Worm (Caenorhabditis elegans) whole organism, early embryonic: ENCODE data around the gene ptp-4A2.
A peak's percentile ranks its signal among the peaks of the same experiment; 100 is the strongest.

Source experiments
- B0310.2 ChIP-seq: sonication (generic microtip); optimal IDR thresholded peaks from 2 replicates; lab custom pipeline; 2016; ENCODE audit warnings: mild to moderate bottlenecking, missing genetic modification characterization, missing compliant biosample characterization
- F13C5.2 ChIP-seq: sonication (generic microtip); optimal IDR thresholded peaks from 2 replicates; lab custom pipeline; 2017; ENCODE audit warnings: mild to moderate bottlenecking, missing genetic modification characterization, inconsistent platforms, missing compliant biosample characterization
- aly-1 ChIP-seq: sonication (generic microtip); optimal IDR thresholded peaks from 2 replicates; lab custom pipeline; 2016; ENCODE audit warnings: missing genetic modification characterization, missing compliant biosample characterization
- ama-1 ChIP-seq: fragments of 150-350 bp; optimal IDR thresholded peaks from 2 replicates; lab custom pipeline; 2014
- ceh-13 ChIP-seq: fragments of 200-800 bp; sonication (Bioruptor generic); optimal IDR thresholded peaks from 2 replicates; lab custom pipeline; 2018; ENCODE audit warnings: mild to moderate bottlenecking, missing genetic modification characterization, missing compliant biosample characterization
- ceh-36 ChIP-seq: sonication (generic microtip); optimal IDR thresholded peaks from 2 replicates; lab custom pipeline; 2016; ENCODE audit warnings: missing genetic modification characterization, inconsistent platforms, missing compliant biosample characterization
- ets-7 ChIP-seq: sonication (generic microtip); optimal IDR thresholded peaks from 2 replicates; lab custom pipeline; 2016; ENCODE audit warnings: missing genotype, missing genetic modification characterization, missing compliant biosample characterization
- flt-1 ChIP-seq: fragments of 200-800 bp; sonication (Bioruptor generic); IDR thresholded peaks from 2 replicates; pipeline ENCODE4 v1.3.6; 2022; ENCODE audit warnings: missing genetic modification characterization, missing compliant biosample characterization
- hmbx-1 ChIP-seq: sonication (generic microtip); optimal IDR thresholded peaks from 2 replicates; lab custom pipeline; 2016; ENCODE audit warnings: mild to moderate bottlenecking, missing genetic modification characterization, missing compliant biosample characterization
- hmg-4 ChIP-seq: fragments of 200-800 bp; sonication (Bioruptor generic); optimal IDR thresholded peaks from 2 replicates; lab custom pipeline; 2018; ENCODE audit warnings: mild to moderate bottlenecking, missing genetic modification characterization, missing compliant biosample characterization
- hnd-1 ChIP-seq: sonication (generic microtip); optimal IDR thresholded peaks from 2 replicates; lab custom pipeline; 2016; ENCODE audit warnings: missing genetic modification characterization, missing compliant biosample characterization
- pes-1 ChIP-seq: fragments of 200-800 bp; sonication (Bioruptor generic); IDR thresholded peaks from 2 replicates; pipeline ENCODE4 v1.3.6; 2022; ENCODE audit warnings: missing genetic modification reagents, missing genetic modification characterization, missing compliant biosample characterization
- scrt-1 ChIP-seq: fragments of 200-800 bp; sonication (Bioruptor generic); IDR thresholded peaks from 2 replicates; pipeline ENCODE4 v1.3.6; 2022; ENCODE audit warnings: missing genetic modification characterization, missing compliant biosample characterization
- sea-1 ChIP-seq: fragments of 200-800 bp; sonication (Bioruptor generic); conservative IDR thresholded peaks from 2 replicates; pipeline ENCODE4 v1.3.6; 2022; ENCODE audit warnings: missing genetic modification characterization, missing compliant biosample characterization
- tbx-11 ChIP-seq: fragments of 200-800 bp; sonication (Bioruptor generic); IDR thresholded peaks from 2 replicates; pipeline ENCODE4 v1.3.6; 2022; ENCODE audit warnings: missing genetic modification characterization, missing compliant biosample characterization
- tbx-37 ChIP-seq: fragments of 200-800 bp; sonication (Bioruptor generic); conservative IDR thresholded peaks from 2 replicates; pipeline ENCODE4 v1.3.6; 2022; ENCODE audit warnings: missing genetic modification reagents, missing genetic modification characterization, missing compliant biosample characterization
- tra-4 ChIP-seq: sonication (generic microtip); optimal IDR thresholded peaks from 2 replicates; lab custom pipeline; 2017; ENCODE audit warnings: missing genetic modification characterization, missing compliant biosample characterization

The ptp-4A2 gene

ce11 chrX:3920747-3921146, 22.4 kb downstream of the ptp-4A2 start:
- no peak for TF ChIP-seq tra-4
- no peak for TF ChIP-seq flt-1 (GFP tag; lab: Robert Waterston, UW)
- TF ChIP-seq ets-7 (tag; lab: Kevin White, UChicago): no peak
- no peak for TF ChIP-seq hmg-4 (GFP tag; lab: Kevin White, UChicago)
- TF ChIP-seq scrt-1: no peak
- no peak for TF ChIP-seq ceh-36 (tag; lab: Kevin White, UChicago)
- no peak for TF ChIP-seq tbx-37
- TF ChIP-seq aly-1 (tag; lab: Kevin White, UChicago): no peak
- TF ChIP-seq sea-1: no peak
- TF ChIP-seq hnd-1 (tag; lab: Kevin White, UChicago): no peak
- TF ChIP-seq tbx-11 (GFP tag; lab: Robert Waterston, UW): no peak
- no peak for TF ChIP-seq ama-1

ce11 chrX:3920101-3920500, 23.0 kb downstream of the ptp-4A2 start, which contains the start of gene T22B2.2:
TSS of gene T22B2.2 (plus strand) at chrX:3920401.
- no peak for TF ChIP-seq scrt-1
- no peak for TF ChIP-seq ama-1
- no peak for TF ChIP-seq tra-4
- TF ChIP-seq hmbx-1: no peak
- TF ChIP-seq hmg-4 (GFP tag; lab: Kevin White, UChicago): no peak
- no peak for TF ChIP-seq tbx-11 (GFP tag; lab: Robert Waterston, UW)
- TF ChIP-seq hnd-1 (tag; lab: Kevin White, UChicago): no peak
- TF ChIP-seq pes-1 (GFP tag; lab: Robert Waterston, UW): no peak
- TF ChIP-seq ceh-36 (tag; lab: Kevin White, UChicago): no peak
- TF ChIP-seq sea-1: no peak
- TF ChIP-seq aly-1 (tag; lab: Kevin White, UChicago): no peak
- no peak for TF ChIP-seq B0310.2
- no peak for TF ChIP-seq ets-7 (tag; lab: Kevin White, UChicago)
- no peak for TF ChIP-seq F13C5.2 (tag; lab: Kevin White, UChicago)
- TF ChIP-seq tbx-37: no peak
- no peak for TF ChIP-seq flt-1 (GFP tag; lab: Robert Waterston, UW)
- TF ChIP-seq ceh-13 (GFP tag; lab: Kevin White, UChicago): no peak

- TF ChIP-seq pes-1 (GFP tag; lab: Robert Waterston, UW): no peak
- no peak for TF ChIP-seq tra-4
- no peak for TF ChIP-seq F13C5.2 (tag; lab: Kevin White, UChicago)
- no peak for TF ChIP-seq flt-1 (GFP tag; lab: Robert Waterston, UW)
- TF ChIP-seq tbx-37: no peak
Observed at ce11 chrX:3919689-3920088, 23.4 kb downstream of the ptp-4A2 start.

ce11 chrX:3918182-3918581, 24.9 kb downstream of the ptp-4A2 start:
- no peak for TF ChIP-seq hmbx-1

ce11 chrX:3917013-3917412, 26.1 kb downstream of the ptp-4A2 start, which contains the start of gene T22B2.3:
TSS of gene T22B2.3 (plus strand) at chrX:3917313.
- TF ChIP-seq ama-1 (no peak), tbx-11 (GFP tag; lab: Robert Waterston, UW) (no peak), scrt-1 (no peak), ets-7 (tag; lab: Kevin White, UChicago) (no peak), hmg-4 (GFP tag; lab: Kevin White, UChicago) (no peak), sea-1 (no peak), ceh-36 (tag; lab: Kevin White, UChicago) (no peak)

ce11 chrX:3915748-3916147, 27.4 kb downstream of the ptp-4A2 start, which contains the start of gene idpp-9:
TSS of gene idpp-9 (minus strand) at chrX:3915848.
- TF ChIP-seq ceh-13 (GFP tag; lab: Kevin White, UChicago) (no peak), F13C5.2 (tag; lab: Kevin White, UChicago) (no peak), tbx-37 (no peak), ets-7 (tag; lab: Kevin White, UChicago) (no peak), tra-4 (no peak), ama-1 (no peak), hmg-4 (GFP tag; lab: Kevin White, UChicago) (no peak), hnd-1 (tag; lab: Kevin White, UChicago) (no peak), hmbx-1 (no peak), scrt-1 (no peak), aly-1 (tag; lab: Kevin White, UChicago) (no peak), ceh-36 (tag; lab: Kevin White, UChicago) (no peak), pes-1 (GFP tag; lab: Robert Waterston, UW) (no peak), B0310.2 (no peak), sea-1 (no peak), flt-1 (GFP tag; lab: Robert Waterston, UW) (no peak), tbx-11 (GFP tag; lab: Robert Waterston, UW) (no peak)

ce11 chrX:3914273-3914672, 28.8 kb downstream of the ptp-4A2 start:
- TF ChIP-seq hmg-4 (GFP tag; lab: Kevin White, UChicago): peak; percentile 76
- peak; percentile 55 for TF ChIP-seq aly-1 (tag; lab: Kevin White, UChicago)
- peak; percentile 49 for TF ChIP-seq ceh-13 (GFP tag; lab: Kevin White, UChicago)
- peak; percentile 83 for TF ChIP-seq pes-1 (GFP tag; lab: Robert Waterston, UW)
- TF ChIP-seq tbx-37: peak; percentile 50; the same call in 1 of the 2 replicates
- TF ChIP-seq sea-1: peak; percentile 77; the same call in 1 of the 2 replicates
- peak; percentile 64 for TF ChIP-seq tbx-11 (GFP tag; lab: Robert Waterston, UW)
- TF ChIP-seq scrt-1: peak; percentile 82
- TF ChIP-seq F13C5.2 (tag; lab: Kevin White, UChicago): peak; percentile 42
- TF ChIP-seq tra-4: peak; percentile 49
- TF ChIP-seq ama-1: no peak
- peak; percentile 35 for TF ChIP-seq hnd-1 (tag; lab: Kevin White, UChicago)
- TF ChIP-seq ets-7 (tag; lab: Kevin White, UChicago): no peak
- TF ChIP-seq hmbx-1: peak; percentile 33
- peak; percentile 85 for TF ChIP-seq ceh-36 (tag; lab: Kevin White, UChicago)
- TF ChIP-seq flt-1 (GFP tag; lab: Robert Waterston, UW): peak; percentile 70
- peak; percentile 75 for TF ChIP-seq B0310.2

- TF ChIP-seq tra-4 (no peak), ceh-36 (tag; lab: Kevin White, UChicago) (no peak), sea-1 (no peak), F13C5.2 (tag; lab: Kevin White, UChicago) (no peak)
Observed at ce11 chrX:3911280-3911679, 31.8 kb downstream of the ptp-4A2 start, which contains the start of gene T22B2.5. TSS of gene T22B2.5 (minus strand) at chrX:3911380.
